Fruit fly (Drosophila melanogaster): ENCODE measurements around the gene CG12502.

The CG12502 gene

dm6 chr3L:872389-872972, 7.3 kb downstream of the CG12502 start (continued):
- TF ChIP-seq HHEX (GFP tag; optimal IDR thresholded peaks at IDR 0.05) (no peak), jigr1 (GFP tag; IDR thresholded peaks at IDR 0.05) (no peak), B-H1 (GFP tag; IDR thresholded peaks at IDR 0.05) (no peak), CG9876 (GFP tag; optimal IDR thresholded peaks at IDR 0.05) (peak; percentile 67), CG11247 (GFP tag; IDR thresholded peaks at IDR 0.05) (peak; percentile 29; the same call in 1 of the 2 replicates), ken (GFP tag; IDR thresholded peaks at IDR 0.05) (peak; percentile 64), Drgx (GFP tag; IDR thresholded peaks at IDR 0.05) (no peak), CG12769 (tag; optimal IDR thresholded peaks at IDR 0.05) (peak; percentile 27), jing (GFP tag; optimal IDR thresholded peaks at IDR 0.05) (no peak), Dref (GFP tag; IDR thresholded peaks at IDR 0.05) (peak; percentile 36; the same call in 1 of the 2 replicates), ssp (GFP tag; IDR thresholded peaks at IDR 0.05) (no peak), cas (GFP tag; IDR thresholded peaks at IDR 0.05) (no peak), Med (GFP tag) (peak; percentile 83), CG6765 (GFP tag; optimal IDR thresholded peaks at IDR 0.05) (no peak), gcm (GFP tag; optimal IDR thresholded peaks at IDR 0.05) (no peak), gsb-n (tag; optimal IDR thresholded peaks at IDR 0.05) (peak; percentile 10), sug (tag; optimal IDR thresholded peaks at IDR 0.05) (peak; percentile 54), CG11085 (GFP tag; IDR thresholded peaks at IDR 0.05) (no peak), fru (optimal IDR thresholded peaks at IDR 0.05) (no peak), wek (GFP tag; optimal IDR thresholded peaks at IDR 0.05) (no peak), Opbp (GFP tag; IDR thresholded peaks at IDR 0.05; ENCODE audit: partially characterized antibody) (no peak; the same call in 2 of the 3 replicates), ara (GFP tag; IDR thresholded peaks at IDR 0.05) (peak; percentile 50; the same call in 1 of the 2 replicates), CG7928 (GFP tag; optimal IDR thresholded peaks at IDR 0.05) (no peak), CG8765 (GFP tag; IDR thresholded peaks at IDR 0.05) (no peak), Fer1 (GFP tag; optimal IDR thresholded peaks at IDR 0.05) (no peak), Elba2 (GFP tag; optimal IDR thresholded peaks at IDR 0.05) (no peak), CG4424 (GFP tag; optimal IDR thresholded peaks at IDR 0.05) (peak; percentile 9), CG7556 (GFP tag; optimal IDR thresholded peaks at IDR 0.05) (no peak), CG3163 (GFP tag; optimal IDR thresholded peaks at IDR 0.05) (peak; percentile 24), CG31365 (tag; optimal IDR thresholded peaks at IDR 0.05) (no peak), Hr51 (GFP tag; optimal IDR thresholded peaks at IDR 0.05) (peak in 1 of 2 experiments; percentile 37), CG4360 (GFP tag; IDR thresholded peaks at IDR 0.05) (no peak), pho (GFP tag; optimal IDR thresholded peaks at IDR 0.05) (peak; percentile 47), Hr39 (optimal IDR thresholded peaks at IDR 0.05) (no peak), run (tag; optimal IDR thresholded peaks at IDR 0.05) (no peak), CG14710 (tag; optimal IDR thresholded peaks at IDR 0.05) (peak; percentile 45), Trl (optimal IDR thresholded peaks at IDR 0.05) (peak in 1 of 2 experiments; percentile 29), Trl (GFP tag; optimal IDR thresholded peaks at IDR 0.05) (peak; percentile 46), H2.0 (GFP tag; IDR thresholded peaks at IDR 0.05) (no peak), HLH54F (GFP tag; optimal IDR thresholded peaks at IDR 0.05) (peak; percentile 51), CG5245 (GFP tag; optimal IDR thresholded peaks at IDR 0.05) (no peak), emc (GFP tag; optimal IDR thresholded peaks at IDR 0.05) (no peak), CG32532 (GFP tag; IDR thresholded peaks at IDR 0.05) (peak; percentile 61), trem (tag; optimal IDR thresholded peaks at IDR 0.05) (peak; percentile 7), cato (GFP tag; optimal IDR thresholded peaks at IDR 0.05; ENCODE audit: borderline replicate concordance) (peak; percentile 11), dati (GFP tag; IDR thresholded peaks at IDR 0.05) (no peak), CG12744 (GFP tag; optimal IDR thresholded peaks at IDR 0.05) (no peak), Fer3 (tag; optimal IDR thresholded peaks at IDR 0.05) (peak; percentile 12), Meics (GFP tag; optimal IDR thresholded peaks at IDR 0.05) (no peak), CG9817 (tag; optimal IDR thresholded peaks at IDR 0.05) (peak; percentile 50), bowl (GFP tag; IDR thresholded peaks at IDR 0.05) (no peak), dmrt99B (tag; optimal IDR thresholded peaks at IDR 0.05) (peak; percentile 7)
